Worm (Caenorhabditis elegans) whole organism, L1 larva: ENCODE measurements around the gene acs-6.

Source experiments
- ces-1 ChIP-seq: fragments of 150-350 bp; optimal IDR thresholded peaks from 2 replicates; lab custom pipeline; 2014; ENCODE audit warnings: missing biosample characterization, missing genetic modification reagents, missing genetic modification characterization
- lsy-2 ChIP-seq, 2 experiments: fragments of 150-350 bp; optimal IDR thresholded peaks; 2 replicates each; lab custom pipeline; 2014; ENCODE audit warnings: missing biosample characterization in 2 of 2, missing genetic modification characterization in 2 of 2

ce11 chrII:7056328-7056727 lies 5.5 kb upstream of the acs-6 start:
- no peak for TF ChIP-seq lsy-2 (tag; optimal IDR thresholded peaks at IDR 0.05; lab: Kevin White, UChicago)
- no peak for TF ChIP-seq ces-1 (GFP tag; lab: Kevin White, UChicago)
